Worm (Caenorhabditis elegans): Measurements from ENCODE around the gene ccch-1.

ce11 chrV:11545227-11545626 lies 17.6 kb downstream of the ccch-1 start, which contains the start of gene F38B7.10:
- no peak for TF ChIP-seq hmbx-1 (tag; optimal IDR thresholded peaks at IDR 0.05)
- TF ChIP-seq ceh-36 (tag; optimal IDR thresholded peaks at IDR 0.05): no peak
- no peak for TF ChIP-seq B0310.2 (tag; optimal IDR thresholded peaks at IDR 0.05)
- no peak for TF ChIP-seq ama-1 (optimal IDR thresholded peaks at IDR 0.05)
- no peak for TF ChIP-seq tbx-11 (GFP tag; IDR thresholded peaks at IDR 0.05)
- TF ChIP-seq F13C5.2 (tag; optimal IDR thresholded peaks at IDR 0.05): no peak
- TF ChIP-seq flt-1 (GFP tag; IDR thresholded peaks at IDR 0.05): no peak
- TF ChIP-seq tbx-37 (GFP tag; conservative IDR thresholded peaks at IDR 0.05): no peak
- no peak for TF ChIP-seq hmg-4 (GFP tag; optimal IDR thresholded peaks at IDR 0.05)
- TF ChIP-seq tra-4 (tag; optimal IDR thresholded peaks at IDR 0.05): no peak
- no peak for TF ChIP-seq hnd-1 (tag; optimal IDR thresholded peaks at IDR 0.05)
